Fruit fly (Drosophila melanogaster) whole organism, embryonic: Measurements from ENCODE around the gene Rgl.

Experiments used
- ATbp ChIP-seq: fragments of 200-800 bp; sonication (Bioruptor generic); optimal IDR thresholded peaks from 2 replicates; lab custom pipeline; 2017; ENCODE audit warnings: missing biosample characterization, mild to moderate bottlenecking, missing genetic modification characterization, missing genetic modification reagents
- Asciz ChIP-seq: fragments of 200-800 bp; sonication (Bioruptor generic); optimal IDR thresholded peaks from 2 replicates; lab custom pipeline; 2017; ENCODE audit warnings: missing biosample characterization, mild to moderate bottlenecking, missing genetic modification characterization, missing genetic modification reagents
- Awh ChIP-seq: fragments of 200-800 bp; sonication (Bioruptor generic); IDR thresholded peaks from 2 replicates; pipeline ENCODE4, ENCODE4 v1.3.6; 2022; ENCODE audit warnings: missing biosample characterization, missing genetic modification characterization
- BtbVII ChIP-seq: fragments of 200-800 bp; sonication (Bioruptor generic); optimal IDR thresholded peaks from 3 replicates; lab custom pipeline; 2017; ENCODE audit warnings: missing biosample characterization, mild to moderate bottlenecking, missing genetic modification characterization
- CG10431 ChIP-seq: fragments of 200-800 bp; sonication (Bioruptor generic); optimal IDR thresholded peaks from 3 replicates; lab custom pipeline; 2018; ENCODE audit warnings: missing biosample characterization, mild to moderate bottlenecking, missing genetic modification characterization
- CG10462 ChIP-seq: fragments of 200-800 bp; sonication (Bioruptor generic); optimal IDR thresholded peaks from 2 replicates; lab custom pipeline; 2016; ENCODE audit warnings: missing biosample characterization, missing genetic modification characterization
- CG10979 ChIP-seq: fragments of 200-800 bp; sonication (Bioruptor generic); optimal IDR thresholded peaks from 2 replicates; lab custom pipeline; 2018; ENCODE audit warnings: missing biosample characterization, mild to moderate bottlenecking, missing genetic modification characterization, moderate library complexity
- CG11456 ChIP-seq: fragments of 200-800 bp; sonication (Bioruptor generic); IDR thresholded peaks from 3 replicates; pipeline ENCODE4 v1.3.6; 2022; ENCODE audit warnings: missing biosample characterization, missing genetic modification characterization
- CG12659 ChIP-seq: fragments of 200-800 bp; sonication (Bioruptor generic); optimal IDR thresholded peaks from 3 replicates; lab custom pipeline; 2017; ENCODE audit warnings: mild to moderate bottlenecking, missing biosample characterization, missing genetic modification reagents, missing genetic modification characterization
- CG13775 ChIP-seq: fragments of 200-800 bp; sonication (Bioruptor generic); optimal IDR thresholded peaks from 3 replicates; lab custom pipeline; 2017; ENCODE audit warnings: missing biosample characterization, mild to moderate bottlenecking, missing genetic modification characterization
- CG14667 ChIP-seq: fragments of 200-800 bp; sonication (Bioruptor generic); IDR thresholded peaks from 2 replicates; pipeline ENCODE4 v1.3.6; 2022; ENCODE audit warnings: missing biosample characterization, missing genetic modification characterization
- CG18599 ChIP-seq: fragments of 200-800 bp; sonication (Bioruptor generic); optimal IDR thresholded peaks from 3 replicates; lab custom pipeline; 2017; ENCODE audit warnings: missing biosample characterization, missing genetic modification characterization, mild to moderate bottlenecking, moderate library complexity, missing genetic modification reagents
- CG31365 ChIP-seq: fragments of 200-800 bp; sonication (Bioruptor generic); optimal IDR thresholded peaks from 2 replicates; lab custom pipeline; 2018; ENCODE audit warnings: missing biosample characterization, mild to moderate bottlenecking, missing genetic modification characterization
- CG34224 ChIP-seq: fragments of 200-800 bp; sonication (Bioruptor generic); IDR thresholded peaks from 3 replicates; pipeline ENCODE4 v1.3.6; 2022; ENCODE audit warnings: missing biosample characterization, missing genetic modification characterization; ENCODE audit not compliant: partially characterized antibody
- CG7357 ChIP-seq: fragments of 200-800 bp; sonication (Bioruptor generic); IDR thresholded peaks from 3 replicates; pipeline ENCODE4 v1.3.6; 2022; ENCODE audit warnings: missing biosample characterization, missing genetic modification characterization
- CG7839 ChIP-seq: fragments of 200-800 bp; sonication (Bioruptor generic); optimal IDR thresholded peaks from 3 replicates; lab custom pipeline; 2018; ENCODE audit warnings: missing biosample characterization, mild to moderate bottlenecking, missing genetic modification characterization, moderate library complexity
- CG7928 ChIP-seq: fragments of 200-800 bp; sonication (Bioruptor generic); optimal IDR thresholded peaks from 2 replicates; lab custom pipeline; 2017; ENCODE audit warnings: missing biosample characterization, mild to moderate bottlenecking, missing genetic modification characterization
- Doc3 ChIP-seq: fragments of 200-800 bp; sonication (Bioruptor generic); IDR thresholded peaks from 3 replicates; pipeline ENCODE4 v1.3.6; 2022; ENCODE audit warnings: missing biosample characterization, missing genetic modification characterization; ENCODE audit not compliant: partially characterized antibody
- E2f2 ChIP-seq: fragments of 200-800 bp; sonication (Bioruptor generic); IDR thresholded peaks from 2 replicates; pipeline ENCODE4 v1.3.6; 2022; ENCODE audit warnings: missing biosample characterization, missing genetic modification characterization
- HLH3B ChIP-seq: fragments of 200-800 bp; sonication (Bioruptor generic); IDR thresholded peaks from 2 replicates; pipeline ENCODE4 v1.3.6; 2022; ENCODE audit warnings: missing biosample characterization, missing genetic modification characterization
- HLH54F ChIP-seq: fragments of 200-800 bp; sonication (Bioruptor generic); optimal IDR thresholded peaks from 3 replicates; lab custom pipeline; 2016; ENCODE audit warnings: missing biosample characterization, missing genetic modification characterization
- HmgD ChIP-seq: fragments of 200-800 bp; sonication (Bioruptor generic); optimal IDR thresholded peaks from 3 replicates; lab custom pipeline; 2016; ENCODE audit warnings: missing biosample characterization, missing genetic modification characterization
- Hr78 ChIP-seq, 2 experiments: fragments of 200-800 bp in 1 of 2; fragments of >200 bp in 1 of 2; sonication (Bioruptor generic) in 1 of 2; optimal IDR thresholded peaks; 2 replicates each; lab custom pipeline; 2017 to 2019; ENCODE audit warnings: missing biosample characterization in 2 of 2, missing genetic modification characterization in 2 of 2, mild to moderate bottlenecking in 1 of 2, moderate library complexity in 1 of 2
- MTF-1 ChIP-seq: fragments of 200-800 bp; sonication (Bioruptor generic); optimal IDR thresholded peaks from 2 replicates; lab custom pipeline; 2018; ENCODE audit warnings: missing biosample characterization, mild to moderate bottlenecking, missing genetic modification characterization, borderline replicate concordance
- NC2α ChIP-seq: fragments of 200-800 bp; sonication (Bioruptor generic); optimal IDR thresholded peaks from 2 replicates; lab custom pipeline; 2016; ENCODE audit warnings: missing biosample characterization, missing genetic modification characterization
- Neu2 ChIP-seq: fragments of 200-800 bp; sonication (Bioruptor generic); optimal IDR thresholded peaks from 3 replicates; lab custom pipeline; 2016; ENCODE audit warnings: missing biosample characterization, missing genetic modification characterization, borderline replicate concordance
- Oli ChIP-seq: fragments of 200-800 bp; sonication (Bioruptor generic); optimal IDR thresholded peaks from 2 replicates; lab custom pipeline; 2018; ENCODE audit warnings: missing biosample characterization, mild to moderate bottlenecking, missing genetic modification characterization, moderate library complexity
- Pdp1 ChIP-seq, 2 experiments: fragments of 200-800 bp; sonication (Bioruptor generic); optimal IDR thresholded peaks; 3 replicates each; lab custom pipeline; 2016; ENCODE audit warnings: missing biosample characterization in 2 of 2, missing genetic modification characterization in 2 of 2, mild to moderate bottlenecking in 1 of 2, moderate library complexity in 1 of 2
- Poxn ChIP-seq: fragments of 200-800 bp; sonication (Bioruptor generic); IDR thresholded peaks from 2 replicates; pipeline ENCODE4 v1.3.6; 2022; ENCODE audit warnings: missing biosample characterization, missing genetic modification characterization
- Rfx ChIP-seq: fragments of 200-800 bp; sonication (Bioruptor generic); IDR thresholded peaks from 2 replicates; pipeline ENCODE4 v1.3.6; 2022; ENCODE audit warnings: missing biosample characterization, missing genetic modification characterization
- Sry-β ChIP-seq: fragments of 200-800 bp; sonication (Bioruptor generic); optimal IDR thresholded peaks from 2 replicates; lab custom pipeline; 2018; ENCODE audit warnings: missing biosample characterization, mild to moderate bottlenecking, missing genetic modification characterization, moderate library complexity
- YL-1 ChIP-seq: fragments of 200-800 bp; sonication (Bioruptor generic); optimal IDR thresholded peaks from 3 replicates; lab custom pipeline; 2017; ENCODE audit warnings: missing biosample characterization, mild to moderate bottlenecking, missing genetic modification characterization
- ap ChIP-seq: fragments of 200-800 bp; sonication (Bioruptor generic); IDR thresholded peaks from 2 replicates; pipeline ENCODE4 v1.3.6; 2022; ENCODE audit warnings: missing biosample characterization, missing genetic modification characterization
- ara ChIP-seq: fragments of 200-800 bp; sonication (Bioruptor generic); IDR thresholded peaks from 2 replicates; pipeline ENCODE4 v1.3.6; 2022; ENCODE audit warnings: missing biosample characterization, missing genetic modification characterization
- esg ChIP-seq: fragments of 200-800 bp; sonication (Bioruptor generic); conservative IDR thresholded peaks from 2 replicates; pipeline ENCODE4 v1.3.6; 2022; ENCODE audit warnings: missing biosample characterization, missing genetic modification characterization
- eve ChIP-seq, 2 experiments: fragments of >200 bp; optimal IDR thresholded peaks; 2 replicates each; lab custom pipeline; 2017; ENCODE audit warnings: missing biosample characterization in 2 of 2, missing genetic modification characterization in 2 of 2
- exex ChIP-seq: fragments of 200-800 bp; sonication (Bioruptor generic); optimal IDR thresholded peaks from 4 replicates; lab custom pipeline; 2018; ENCODE audit warnings: missing biosample characterization, mild to moderate bottlenecking, missing genetic modification characterization, moderate library complexity
- fd96Cb ChIP-seq: fragments of 200-800 bp; sonication (Bioruptor generic); optimal IDR thresholded peaks from 2 replicates; lab custom pipeline; 2018; ENCODE audit warnings: missing biosample characterization, mild to moderate bottlenecking, missing genetic modification characterization, moderate library complexity
- gcm2 ChIP-seq: fragments of 200-800 bp; sonication (Bioruptor generic); optimal IDR thresholded peaks from 2 replicates; lab custom pipeline; 2016; ENCODE audit warnings: missing biosample characterization, missing genetic modification characterization
- jumu ChIP-seq: fragments of 200-800 bp; sonication (Bioruptor generic); optimal IDR thresholded peaks from 3 replicates; lab custom pipeline; 2016; ENCODE audit warnings: missing biosample characterization, missing genetic modification characterization
- kni ChIP-seq: fragments of 200-800 bp; sonication (Bioruptor generic); optimal IDR thresholded peaks from 3 replicates; lab custom pipeline; 2017; ENCODE audit warnings: mild to moderate bottlenecking, missing biosample characterization, missing genetic modification reagents, missing genetic modification characterization
- lilli ChIP-seq: fragments of 200-800 bp; sonication (Bioruptor generic); optimal IDR thresholded peaks from 3 replicates; lab custom pipeline; 2016; ENCODE audit warnings: missing biosample characterization, missing genetic modification characterization
- onecut ChIP-seq: fragments of 200-800 bp; sonication (Bioruptor generic); IDR thresholded peaks from 2 replicates; pipeline ENCODE4 v1.3.6; 2022; ENCODE audit warnings: missing biosample characterization, missing genetic modification characterization
- salm ChIP-seq: fragments of 200-800 bp; sonication (Bioruptor generic); optimal IDR thresholded peaks from 2 replicates; lab custom pipeline; 2018; ENCODE audit warnings: missing biosample characterization, mild to moderate bottlenecking, missing genetic modification characterization
- sc ChIP-seq, 3 experiments: fragments of >200 bp in 2 of 3; fragments of 200-800 bp in 1 of 3; sonication (Bioruptor generic) in 1 of 3; optimal IDR thresholded peaks; 2 replicates in 2 of 3; 3 replicates in 1 of 3; lab custom pipeline; 2017; ENCODE audit warnings: mild to moderate bottlenecking in 1 of 3, missing biosample characterization in 1 of 3, missing genetic modification characterization in 1 of 3, missing genetic modification reagents in 1 of 3
- slbo ChIP-seq: fragments of 200-800 bp; sonication (Bioruptor generic); IDR thresholded peaks from 2 replicates; pipeline ENCODE4 v1.3.6; 2022; ENCODE audit warnings: missing biosample characterization, missing genetic modification characterization
- sob ChIP-seq: fragments of 200-800 bp; sonication (Bioruptor generic); IDR thresholded peaks from 2 replicates; pipeline ENCODE4 v1.3.6; 2022; ENCODE audit warnings: missing biosample characterization, missing genetic modification characterization
- tin ChIP-seq: fragments of 200-800 bp; sonication (Bioruptor generic); optimal IDR thresholded peaks from 3 replicates; lab custom pipeline; 2016; ENCODE audit warnings: missing biosample characterization, missing genetic modification characterization
- trh ChIP-seq: fragments of 200-800 bp; sonication (Bioruptor generic); optimal IDR thresholded peaks from 2 replicates; lab custom pipeline; 2016; ENCODE audit warnings: missing biosample characterization, missing genetic modification characterization
- vnd ChIP-seq: fragments of 200-800 bp; sonication (Bioruptor generic); IDR thresholded peaks from 3 replicates; pipeline ENCODE4 v1.3.6; 2022; ENCODE audit warnings: missing biosample characterization, missing genetic modification characterization; ENCODE audit not compliant: partially characterized antibody

The Rgl gene

dm6 chr3L:13882532-13882931 lies 42.6 kb downstream of the Rgl start (continued):
- TF ChIP-seq CG12659 (GFP tag; lab: Kevin White, UChicago) (no peak), CG7357 (GFP tag; lab: Robert Waterston, UW) (no peak), CG34224 (GFP tag; lab: Robert Waterston, UW) (no peak), CG10462 (no peak), CG7839 (tag; lab: Kevin White, UChicago) (no peak), ara (GFP tag; lab: Robert Waterston, UW) (no peak), esg (no peak), sc (optimal IDR thresholded peaks at IDR 0.05; lab: Kevin White, UChicago) (no peak), sc (GFP tag; optimal IDR thresholded peaks at IDR 0.05; lab: Kevin White, UChicago) (no peak), CG10979 (tag; lab: Kevin White, UChicago) (no peak), BtbVII (GFP tag; lab: Kevin White, UChicago) (no peak), ATbp (peak; percentile 46), HmgD (GFP tag; lab: Kevin White, UChicago) (no peak), Rfx (GFP tag; lab: Robert Waterston, UW) (no peak), Sry-β (no peak), Poxn (no peak), CG10431 (no peak), Pdp1 (GFP tag; optimal IDR thresholded peaks at IDR 0.05; lab: Kevin White, UChicago) (no peak), MTF-1 (GFP tag; lab: Kevin White, UChicago) (no peak), Asciz (peak; percentile 19), fd96Cb (tag; lab: Kevin White, UChicago) (no peak), E2f2 (no peak), kni (GFP tag; lab: Kevin White, UChicago) (peak; percentile 66), NC2α (no peak), YL-1 (GFP tag; lab: Kevin White, UChicago) (no peak), onecut (no peak), gcm2 (GFP tag; lab: Kevin White, UChicago) (no peak), HLH54F (GFP tag; lab: Kevin White, UChicago) (no peak), slbo (no peak), salm (tag; lab: Kevin White, UChicago) (no peak), Neu2 (GFP tag; lab: Kevin White, UChicago) (no peak), jumu (GFP tag; lab: Kevin White, UChicago) (no peak), CG7928 (no peak), CG31365 (no peak), Awh (GFP tag; lab: Robert Waterston, UW) (0 out of 2 replicates have a peak, but pooled peaks have one; percentile 38), CG11456 (GFP tag; lab: Robert Waterston, UW) (no peak), CG13775 (GFP tag; lab: Kevin White, UChicago) (no peak), CG18599 (no peak), sob (no peak), ap (GFP tag; lab: Robert Waterston, UW) (no peak), lilli (GFP tag; lab: Kevin White, UChicago) (no peak), Doc3 (no peak), Oli (tag; lab: Kevin White, UChicago) (no peak), exex (no peak), tin (GFP tag; lab: Kevin White, UChicago) (no peak), Hr78 (GFP tag; optimal IDR thresholded peaks at IDR 0.05; lab: Kevin White, UChicago) (no peak), CG14667 (GFP tag; lab: Robert Waterston, UW) (no peak), vnd (GFP tag; lab: Robert Waterston, UW) (no peak), HLH3B (GFP tag; lab: Robert Waterston, UW) (peak; percentile 47; the same call in 1 of the 2 replicates), eve (GFP tag; optimal IDR thresholded peaks at IDR 0.05; lab: Kevin White, UChicago) (no peak), trh (GFP tag; lab: Kevin White, UChicago) (no peak)
